Worm (Caenorhabditis elegans): ENCODE results near the gene F56C9.3.

The F56C9.3 gene

DNA sequence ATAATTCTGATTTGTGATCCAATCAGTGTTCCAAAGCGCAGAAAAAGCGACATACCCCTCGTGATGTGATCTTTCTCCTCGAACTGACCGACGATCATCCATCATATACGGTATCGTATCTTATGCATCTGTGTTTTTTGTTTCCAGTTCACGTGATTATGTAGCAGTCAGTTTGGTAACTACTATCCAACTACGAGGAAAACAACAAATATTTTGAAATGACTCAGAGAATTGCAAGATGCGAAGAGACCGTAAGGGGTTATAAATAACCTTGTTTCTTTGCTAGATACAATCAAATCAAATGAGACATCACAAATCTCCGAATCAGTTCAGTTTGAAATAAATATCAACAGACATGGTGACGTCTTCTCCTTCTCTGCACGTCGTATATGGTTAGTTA, 10.9 kb upstream of the F56C9.3 start (continued):
- TF ChIP-seq hlh-11 (tag; optimal IDR thresholded peaks at IDR 0.05) (peak; percentile 63), T20F7.1 (GFP tag; optimal IDR thresholded peaks at IDR 0.05) (no peak), lir-3 (tag; optimal IDR thresholded peaks at IDR 0.05) (no peak), zag-1 (tag; optimal IDR thresholded peaks at IDR 0.05) (no peak), lsy-2 (tag; optimal IDR thresholded peaks at IDR 0.05) (peak in 1 of 2 experiments; percentile 54), hmg-1.1 (GFP tag; IDR thresholded peaks at IDR 0.05) (no peak), lin-39 (tag; optimal IDR thresholded peaks at IDR 0.05) (no peak), gei-8 (GFP tag; optimal IDR thresholded peaks at IDR 0.05) (no peak), sdz-12 (GFP tag; optimal IDR thresholded peaks at IDR 0.05) (no peak), dve-1 (tag; optimal IDR thresholded peaks at IDR 0.05; ENCODE audit: insufficient read depth) (no peak), zip-11 (GFP tag; IDR thresholded peaks at IDR 0.05) (no peak), nhr-48 (tag; optimal IDR thresholded peaks at IDR 0.05) (peak; percentile 52), fkh-10 (GFP tag; optimal IDR thresholded peaks at IDR 0.05) (no peak), lin-38 (GFP tag; IDR thresholded peaks at IDR 0.05) (no peak), fos-1 (tag; optimal IDR thresholded peaks at IDR 0.05) (no peak), ces-1 (GFP tag; optimal IDR thresholded peaks at IDR 0.05) (no peak), spr-3 (GFP tag; optimal IDR thresholded peaks at IDR 0.05) (no peak), attf-4 (tag; optimal IDR thresholded peaks at IDR 0.05) (no peak), lin-1 (GFP tag; IDR thresholded peaks at IDR 0.05) (no peak), ceh-62 (tag; optimal IDR thresholded peaks at IDR 0.05) (no peak), spr-1 (tag; optimal IDR thresholded peaks at IDR 0.05) (no peak), F26F4.8 (GFP tag; conservative IDR thresholded peaks at IDR 0.05) (no peak), unc-62 (GFP tag; optimal IDR thresholded peaks at IDR 0.05 in 1 of 2) (peak in 1 of 2 experiments; percentile 97), unc-62 (tag; optimal IDR thresholded peaks at IDR 0.05) (no peak), daf-19 (GFP tag; conservative IDR thresholded peaks at IDR 0.05) (no peak), nhr-28 (tag; optimal IDR thresholded peaks at IDR 0.05) (peak; percentile 84), F10B5.3 (tag; optimal IDR thresholded peaks at IDR 0.05) (no peak), saeg-2 (GFP tag; IDR thresholded peaks at IDR 0.05) (no peak), F37D6.2 (tag; optimal IDR thresholded peaks at IDR 0.05) (no peak), vab-7 (GFP tag; IDR thresholded peaks at IDR 0.05) (no peak), Y75B8A.6 (GFP tag; IDR thresholded peaks at IDR 0.05) (no peak), ztf-11 (tag; optimal IDR thresholded peaks at IDR 0.05) (no peak), php-3 (GFP tag; IDR thresholded peaks at IDR 0.05) (no peak), lin-15B (tag; optimal IDR thresholded peaks at IDR 0.05) (no peak), nhr-77 (tag; optimal IDR thresholded peaks at IDR 0.05) (no peak), aha-1 (tag) (no peak), D1046.2 (GFP tag; IDR thresholded peaks at IDR 0.05) (no peak), snpc-1.2 (GFP tag; IDR thresholded peaks at IDR 0.05) (no peak), ama-1 (optimal IDR thresholded peaks at IDR 0.05) (no peak), snpc-4 (tag; optimal IDR thresholded peaks at IDR 0.05) (no peak)

DNA sequence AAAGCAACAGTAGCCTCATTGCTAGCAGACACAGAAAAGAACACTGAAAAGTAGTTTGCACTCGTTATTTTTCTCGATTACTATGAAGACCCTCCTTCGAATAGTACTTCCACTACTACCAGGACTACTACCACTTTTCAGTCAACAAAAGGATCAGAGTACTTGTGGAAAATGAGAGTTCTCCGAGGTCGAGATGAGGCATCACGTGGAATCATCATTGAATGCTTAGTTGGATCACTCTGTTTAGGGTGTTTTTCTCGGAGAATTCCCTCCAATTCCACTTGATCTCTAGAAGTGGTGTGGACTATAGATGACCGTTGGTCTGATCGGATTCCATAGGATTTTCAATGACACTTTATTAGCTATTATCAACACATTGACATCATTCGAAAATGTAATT, 10.3 kb upstream of the F56C9.3 start:
- no peak for TF ChIP-seq vab-7 (GFP tag; IDR thresholded peaks at IDR 0.05)
- peak; percentile 36 for TF ChIP-seq nhr-28 (tag; optimal IDR thresholded peaks at IDR 0.05)
- TF ChIP-seq hlh-30 (tag; optimal IDR thresholded peaks at IDR 0.05; ENCODE audit: insufficient read depth) = peak; percentile 32

DNA sequence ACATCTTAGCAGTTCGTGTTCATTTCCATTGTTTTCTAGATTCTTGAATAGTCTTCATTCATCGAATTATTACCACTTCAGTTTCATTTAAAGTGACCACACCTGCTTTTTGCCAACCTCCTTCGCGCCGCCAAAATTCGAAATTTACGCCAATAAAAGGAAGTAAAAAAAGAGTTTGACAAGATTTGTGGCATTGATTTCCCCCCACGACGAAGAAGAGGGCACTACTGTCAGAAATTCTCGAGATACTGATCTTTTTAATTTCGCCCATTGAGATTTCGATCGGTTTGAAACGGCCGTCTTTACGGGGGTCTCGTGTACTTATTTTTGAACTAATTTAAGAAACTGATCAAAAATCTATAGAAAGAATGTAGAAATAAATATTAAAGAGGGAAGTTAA, 9.4 kb upstream of the F56C9.3 start:
- no peak for TF ChIP-seq lin-38 (GFP tag; IDR thresholded peaks at IDR 0.05)
- no peak for TF ChIP-seq fkh-10 (GFP tag; optimal IDR thresholded peaks at IDR 0.05)
- no peak for TF ChIP-seq Y5F2A.4 (GFP tag; optimal IDR thresholded peaks at IDR 0.05)
- TF ChIP-seq mes-2 (tag; optimal IDR thresholded peaks at IDR 0.05; ENCODE audit: poor library complexity, severe bottlenecking) = no peak
- no peak for TF ChIP-seq mxl-2 (GFP tag; conservative IDR thresholded peaks at IDR 0.05)
- no peak for TF ChIP-seq fos-1 (tag; optimal IDR thresholded peaks at IDR 0.05)
- no peak for TF ChIP-seq ZK546.5 (tag; optimal IDR thresholded peaks at IDR 0.05)
- TF ChIP-seq ces-1 (GFP tag; optimal IDR thresholded peaks at IDR 0.05) = no peak
- no peak for TF ChIP-seq T20F7.1 (GFP tag; optimal IDR thresholded peaks at IDR 0.05)
- TF ChIP-seq nhr-42 (GFP tag; IDR thresholded peaks at IDR 0.05) = no peak
- TF ChIP-seq daf-19 (GFP tag; conservative IDR thresholded peaks at IDR 0.05) = no peak

All from whole organism, L4 larva.